Worm (Caenorhabditis elegans): Measurements from ENCODE around the gene pitr-3.

Gene pitr-3

ce11 chrV:9143896-9144295, 2.7 kb upstream of the pitr-3 start:
- peak; percentile 23 for TF ChIP-seq nhr-28 (tag; optimal IDR thresholded peaks at IDR 0.05)
- TF ChIP-seq spr-1 (tag; optimal IDR thresholded peaks at IDR 0.05), result no peak

DNA sequence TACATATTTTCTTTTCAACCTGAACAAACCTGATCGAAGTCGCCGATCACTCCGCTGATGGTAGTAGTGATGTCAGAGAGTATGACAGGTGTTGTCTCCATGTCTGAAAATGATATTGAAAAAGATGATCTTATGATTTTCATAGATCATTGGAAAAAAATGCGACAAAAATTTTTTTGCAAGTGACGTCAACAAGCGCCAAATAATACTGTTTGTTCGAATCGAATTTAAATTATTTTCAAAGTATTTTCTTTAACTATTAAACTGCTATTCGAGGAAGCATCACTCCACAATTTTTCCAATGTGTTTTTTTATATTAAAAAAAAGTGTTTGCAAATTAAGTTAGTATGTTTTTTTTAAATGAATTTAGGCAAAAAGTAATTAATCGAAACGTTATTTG, 3.6 kb downstream of the pitr-3 start, which contains the start of gene pitr-2:
Gene pitr-2 (minus strand): TSS at position 101 of the 400 bp plus-strand sequence.
- no peak for TF ChIP-seq unc-130 (GFP tag; optimal IDR thresholded peaks at IDR 0.05)
- TF ChIP-seq ceh-28 (tag; optimal IDR thresholded peaks at IDR 0.05), result no peak
- no peak for TF ChIP-seq nhr-77 (tag; optimal IDR thresholded peaks at IDR 0.05)
- TF ChIP-seq zfp-2 (tag; optimal IDR thresholded peaks at IDR 0.05), result no peak
- no peak for TF ChIP-seq spr-3 (GFP tag; optimal IDR thresholded peaks at IDR 0.05)
- no peak for TF ChIP-seq R02D3.7 (tag; optimal IDR thresholded peaks at IDR 0.05)
- no peak for TF ChIP-seq lir-3 (tag; optimal IDR thresholded peaks at IDR 0.05)
- no peak for TF ChIP-seq madf-9 (GFP tag; conservative IDR thresholded peaks at IDR 0.05)
- TF ChIP-seq nhr-48 (tag; optimal IDR thresholded peaks at IDR 0.05), result no peak

DNA sequence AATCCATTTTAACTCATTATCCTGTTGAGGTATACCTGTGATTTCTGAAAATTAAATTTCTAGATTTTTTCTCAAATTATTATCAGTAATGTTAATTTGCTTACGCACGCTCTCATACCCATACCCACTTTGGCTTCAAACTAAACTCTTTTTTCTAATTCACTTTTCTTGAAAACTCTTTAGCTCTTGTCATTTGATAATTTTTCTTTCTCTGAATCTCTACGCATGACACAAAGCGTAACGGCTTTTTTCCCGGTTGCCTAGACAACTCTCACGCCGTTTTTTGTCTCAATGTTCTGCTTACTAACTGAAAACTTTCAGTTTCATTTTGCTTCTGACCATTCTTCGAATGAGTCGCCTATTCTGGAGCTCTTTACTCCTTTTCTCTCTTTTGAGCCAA, 7.2 kb downstream of the pitr-3 start, which contains the start of gene B0222.1:
Gene B0222.1 (plus strand): TSS at position 306 of the 400 bp plus-strand sequence.
- TF ChIP-seq T20F7.1 (GFP tag; optimal IDR thresholded peaks at IDR 0.05) (no peak), unc-62 (GFP tag; optimal IDR thresholded peaks at IDR 0.05 in 1 of 2) (peak in 1 of 2 experiments; percentile 53), unc-62 (tag; optimal IDR thresholded peaks at IDR 0.05) (no peak), nhr-11 (tag; optimal IDR thresholded peaks at IDR 0.05) (no peak), skn-1 (tag; optimal IDR thresholded peaks at IDR 0.05) (no peak)

DNA sequence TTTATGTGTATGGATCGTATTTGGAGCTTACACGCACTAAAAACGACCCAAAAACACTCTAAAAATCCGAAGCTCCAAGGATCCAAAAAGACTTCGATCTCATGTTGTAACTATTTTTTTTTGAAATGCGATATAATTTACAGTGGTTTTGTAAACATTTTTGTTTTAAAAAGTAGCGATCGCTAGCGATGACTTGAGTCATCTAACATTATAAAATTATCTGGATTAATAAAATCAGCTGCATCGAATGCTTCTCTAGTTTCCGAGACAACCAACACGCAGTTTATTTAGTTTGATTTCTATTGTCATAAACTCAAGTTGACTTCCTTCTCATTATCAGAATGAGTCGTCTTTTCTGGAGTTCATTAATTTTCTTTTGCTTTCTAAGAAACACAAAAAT, 9.2 kb downstream of the pitr-3 start, which contains the start of gene F21C10.1:
Gene F21C10.1 (plus strand): TSS at position 301 of the 400 bp plus-strand sequence.
- TF ChIP-seq lin-29 (GFP tag; IDR thresholded peaks at IDR 0.05), result no peak
- TF ChIP-seq dmd-9 (GFP tag; IDR thresholded peaks at IDR 0.05), result no peak
- TF ChIP-seq hif-1 (tag; optimal IDR thresholded peaks at IDR 0.05), result no peak
- TF ChIP-seq pha-4 (GFP tag; IDR thresholded peaks at IDR 0.05), result no peak
- no peak for TF ChIP-seq pha-4 (tag; optimal IDR thresholded peaks at IDR 0.05)
- TF ChIP-seq nhr-6 (tag; optimal IDR thresholded peaks at IDR 0.05), result no peak
- no peak for TF ChIP-seq gei-8 (GFP tag; optimal IDR thresholded peaks at IDR 0.05)
- no peak for TF ChIP-seq dpl-1 (GFP tag; optimal IDR thresholded peaks at IDR 0.05)
- TF ChIP-seq nhr-11 (tag; optimal IDR thresholded peaks at IDR 0.05), result no peak
- no peak for TF ChIP-seq ceh-62 (tag; optimal IDR thresholded peaks at IDR 0.05)
- no peak for TF ChIP-seq mxl-2 (GFP tag; conservative IDR thresholded peaks at IDR 0.05)
- TF ChIP-seq hlh-30 (tag; optimal IDR thresholded peaks at IDR 0.05; ENCODE audit: insufficient read depth), result no peak
- TF ChIP-seq madf-5 (GFP tag; IDR thresholded peaks at IDR 0.05), result no peak
- TF ChIP-seq F44E2.7 (GFP tag; IDR thresholded peaks at IDR 0.05), result no peak
- no peak for TF ChIP-seq ces-1 (GFP tag; optimal IDR thresholded peaks at IDR 0.05)
- TF ChIP-seq ceh-44 (GFP tag; IDR thresholded peaks at IDR 0.05), result no peak
- TF ChIP-seq attf-4 (tag; optimal IDR thresholded peaks at IDR 0.05), result no peak
- no peak for TF ChIP-seq php-3 (GFP tag; IDR thresholded peaks at IDR 0.05)

DNA sequence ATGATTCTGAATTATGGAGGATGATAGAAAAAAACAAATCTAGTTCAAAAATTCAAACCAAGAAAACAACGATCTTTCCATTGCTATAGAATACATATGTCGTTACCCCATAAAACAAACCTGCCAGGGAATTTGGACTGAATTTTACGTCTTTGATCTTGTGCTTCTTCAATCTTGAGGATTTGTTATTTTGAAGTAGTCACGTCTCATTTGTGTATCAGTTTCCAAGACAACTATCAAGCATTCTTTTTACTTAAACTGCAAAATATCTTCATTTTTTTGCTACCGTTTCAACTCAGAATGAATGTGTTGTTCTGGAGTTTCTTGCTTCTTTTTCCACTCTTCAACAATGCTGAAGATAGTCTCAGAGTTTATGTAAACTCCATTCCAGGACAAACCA, 10.4 kb downstream of the pitr-3 start, which contains the start of gene F21C10.19:
Gene F21C10.19 (plus strand): TSS at position 301 of the 400 bp plus-strand sequence.
- TF ChIP-seq lir-3 (tag; optimal IDR thresholded peaks at IDR 0.05) (no peak), ceh-20 (GFP tag; IDR thresholded peaks at IDR 0.05) (no peak), madf-5 (GFP tag; IDR thresholded peaks at IDR 0.05) (no peak), hmg-1.1 (GFP tag; IDR thresholded peaks at IDR 0.05) (no peak), hif-1 (tag; optimal IDR thresholded peaks at IDR 0.05) (no peak), dve-1 (tag; optimal IDR thresholded peaks at IDR 0.05; ENCODE audit: insufficient read depth) (no peak), snpc-4 (tag; optimal IDR thresholded peaks at IDR 0.05) (no peak), php-3 (GFP tag; IDR thresholded peaks at IDR 0.05) (no peak)
